Worm (Caenorhabditis elegans): ENCODE results near the gene slc-17.2.
A peak's percentile ranks its signal among the peaks of the same experiment; 100 is the strongest.

Gene slc-17.2

DNA sequence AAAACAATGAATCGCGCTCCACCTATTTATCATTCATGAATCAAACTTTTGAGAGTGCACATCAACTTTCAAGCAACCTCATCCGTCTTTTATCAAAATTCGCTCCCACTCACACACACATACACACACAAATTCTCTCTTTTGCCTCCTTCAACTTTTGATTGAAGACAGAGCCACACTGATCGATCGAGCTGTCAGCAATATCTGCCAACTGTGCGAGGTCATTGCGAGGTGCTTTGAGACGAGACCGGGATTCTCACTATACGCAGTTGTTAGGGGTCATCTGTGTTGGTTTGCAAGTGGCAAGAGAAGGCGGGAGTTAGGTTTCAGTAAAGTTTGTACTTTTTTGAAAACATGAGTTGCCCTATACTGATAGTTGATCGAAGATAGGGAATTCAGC is 43.8 kb downstream of the slc-17.2 start:
- no peak for TF ChIP-seq elt-2 (tag; optimal IDR thresholded peaks at IDR 0.05)
- TF ChIP-seq ceh-48 (tag; optimal IDR thresholded peaks at IDR 0.05): no peak
- TF ChIP-seq tbx-7 (tag; optimal IDR thresholded peaks at IDR 0.05): no peak
- TF ChIP-seq ceh-18 (tag; optimal IDR thresholded peaks at IDR 0.05): peak; percentile 1
- TF ChIP-seq ceh-2 (tag; optimal IDR thresholded peaks at IDR 0.05): no peak
- peak; percentile 97 for TF ChIP-seq unc-55 (GFP tag; optimal IDR thresholded peaks at IDR 0.05)

DNA sequence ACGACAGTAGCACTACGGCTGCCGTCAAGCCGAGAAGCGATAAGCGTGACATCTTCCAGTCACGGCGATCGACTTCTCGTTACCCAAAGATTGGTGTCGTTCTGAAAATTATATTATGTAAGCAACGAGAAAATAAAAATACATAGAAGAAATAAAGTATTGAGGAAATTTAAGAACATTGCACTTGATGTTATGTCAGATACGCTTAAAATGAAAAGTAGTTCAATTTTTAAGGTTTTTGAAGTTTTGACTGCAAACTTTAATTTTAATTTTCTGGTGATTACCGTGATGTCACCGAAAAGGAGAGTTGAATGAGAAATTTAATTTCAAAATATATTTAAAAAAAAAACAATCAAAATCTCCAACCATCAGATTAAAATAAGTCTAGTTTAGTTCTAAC is 45.6 kb downstream of the slc-17.2 start, which contains the start of gene emb-9:
emb-9 (minus strand) TSS at position 101 of the 400 bp plus-strand sequence.
- TF ChIP-seq C38D4.7 (GFP tag; optimal IDR thresholded peaks at IDR 0.05): no peak
- TF ChIP-seq hlh-15 (tag; optimal IDR thresholded peaks at IDR 0.05): no peak
- TF ChIP-seq ceh-14 (tag; optimal IDR thresholded peaks at IDR 0.05): no peak
- TF ChIP-seq ceh-48 (tag; optimal IDR thresholded peaks at IDR 0.05): no peak
- no peak for TF ChIP-seq pros-1 (tag; optimal IDR thresholded peaks at IDR 0.05)
- no peak for TF ChIP-seq fax-1 (tag; optimal IDR thresholded peaks at IDR 0.05)
- no peak for TF ChIP-seq C08G9.2 (tag; optimal IDR thresholded peaks at IDR 0.05)
- TF ChIP-seq ttx-3 (tag; optimal IDR thresholded peaks at IDR 0.05): no peak
- no peak for TF ChIP-seq ceh-30 (tag; optimal IDR thresholded peaks at IDR 0.05)
- no peak for TF ChIP-seq unc-55 (GFP tag; optimal IDR thresholded peaks at IDR 0.05)
- TF ChIP-seq hlh-6 (tag; optimal IDR thresholded peaks at IDR 0.05): no peak
- no peak for TF ChIP-seq lim-6 (tag; optimal IDR thresholded peaks at IDR 0.05)
- TF ChIP-seq rnt-1 (tag; optimal IDR thresholded peaks at IDR 0.05): no peak
- no peak for TF ChIP-seq ceh-2 (tag; optimal IDR thresholded peaks at IDR 0.05)
- no peak for TF ChIP-seq mec-3 (tag; optimal IDR thresholded peaks at IDR 0.05; ENCODE audit: borderline replicate concordance)
- TF ChIP-seq nfya-1 (tag; optimal IDR thresholded peaks at IDR 0.05): no peak
- TF ChIP-seq ceh-19 (GFP tag; optimal IDR thresholded peaks at IDR 0.05): no peak

DNA sequence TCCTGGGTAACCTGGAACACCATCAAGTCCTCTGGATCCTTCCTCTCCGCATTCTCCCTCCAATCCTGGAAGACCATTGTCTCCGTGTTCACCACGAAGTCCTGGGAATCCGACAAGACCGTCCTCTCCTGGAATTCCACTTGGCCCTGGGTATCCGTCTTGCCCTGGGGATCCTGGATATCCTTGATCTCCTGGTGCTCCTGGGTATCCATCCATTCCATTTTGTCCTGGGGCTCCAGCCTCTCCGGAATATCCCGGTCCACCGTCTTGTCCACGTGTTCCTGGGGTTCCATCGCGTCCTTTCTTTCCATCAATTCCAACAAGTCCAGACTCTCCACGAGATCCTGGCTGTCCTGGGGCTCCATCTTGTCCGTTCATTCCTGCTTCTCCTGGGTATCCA is 49.9 kb downstream of the slc-17.2 start:
- TF ChIP-seq ztf-16 (tag; optimal IDR thresholded peaks at IDR 0.05) (no peak), ceh-45 (GFP tag; IDR thresholded peaks at IDR 0.05) (no peak), C08G9.2 (tag; optimal IDR thresholded peaks at IDR 0.05) (no peak), ceh-48 (tag; optimal IDR thresholded peaks at IDR 0.05) (no peak), unc-3 (GFP tag; conservative IDR thresholded peaks at IDR 0.05) (no peak), unc-3 (tag; optimal IDR thresholded peaks at IDR 0.05) (no peak), ceh-31 (tag; optimal IDR thresholded peaks at IDR 0.05) (no peak), ceh-19 (GFP tag; optimal IDR thresholded peaks at IDR 0.05) (no peak), pag-3 (tag; optimal IDR thresholded peaks at IDR 0.05; ENCODE audit: borderline replicate concordance) (no peak), Y22D7AL.16 (tag; optimal IDR thresholded peaks at IDR 0.05) (no peak), ceh-6 (GFP tag; optimal IDR thresholded peaks at IDR 0.05) (no peak), sdc-2 (tag; optimal IDR thresholded peaks at IDR 0.05) (no peak), ets-4 (tag; optimal IDR thresholded peaks at IDR 0.05) (no peak), ceh-18 (tag; optimal IDR thresholded peaks at IDR 0.05) (no peak), pax-1 (tag; optimal IDR thresholded peaks at IDR 0.05) (no peak), ceh-14 (tag; optimal IDR thresholded peaks at IDR 0.05) (no peak), ceh-34 (tag; optimal IDR thresholded peaks at IDR 0.05) (no peak), zip-5 (tag; optimal IDR thresholded peaks at IDR 0.05) (no peak)

DNA sequence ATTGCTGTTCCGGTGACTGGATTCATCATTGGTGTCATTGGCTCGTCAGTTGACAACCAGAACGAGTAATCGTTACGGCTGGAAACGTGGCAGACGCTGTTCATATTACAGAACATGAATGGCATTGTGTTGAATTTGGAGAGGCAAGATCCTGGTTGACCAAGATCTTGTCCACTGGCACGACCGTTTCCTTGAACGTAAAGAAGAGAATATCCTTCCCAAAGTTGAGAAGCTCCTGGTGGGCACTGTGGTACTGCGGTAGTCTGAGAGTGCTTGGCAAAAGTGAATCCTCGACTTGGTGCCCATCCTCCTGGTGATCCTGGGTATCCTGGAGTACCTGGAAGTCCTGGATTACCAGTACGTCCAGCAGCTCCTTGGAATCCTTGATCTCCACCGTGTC is 51.9 kb downstream of the slc-17.2 start:
- TF ChIP-seq ceh-24 (tag; optimal IDR thresholded peaks at IDR 0.05) (no peak), unc-86 (tag; optimal IDR thresholded peaks at IDR 0.05) (no peak), nfya-1 (tag; optimal IDR thresholded peaks at IDR 0.05) (no peak), ceh-22 (tag; optimal IDR thresholded peaks at IDR 0.05) (no peak), ceh-30 (tag; optimal IDR thresholded peaks at IDR 0.05) (no peak), ceh-14 (tag; optimal IDR thresholded peaks at IDR 0.05) (no peak), pros-1 (tag; optimal IDR thresholded peaks at IDR 0.05) (no peak), dve-1 (tag; optimal IDR thresholded peaks at IDR 0.05) (no peak), fkh-6 (tag; optimal IDR thresholded peaks at IDR 0.05) (no peak), pat-9 (tag; optimal IDR thresholded peaks at IDR 0.05) (no peak), ztf-16 (tag; optimal IDR thresholded peaks at IDR 0.05) (no peak), lim-6 (tag; optimal IDR thresholded peaks at IDR 0.05) (no peak)

All from whole organism, late embryonic.